Fruit fly (Drosophila melanogaster): Measurements from ENCODE around the gene hydra.

DNA sequence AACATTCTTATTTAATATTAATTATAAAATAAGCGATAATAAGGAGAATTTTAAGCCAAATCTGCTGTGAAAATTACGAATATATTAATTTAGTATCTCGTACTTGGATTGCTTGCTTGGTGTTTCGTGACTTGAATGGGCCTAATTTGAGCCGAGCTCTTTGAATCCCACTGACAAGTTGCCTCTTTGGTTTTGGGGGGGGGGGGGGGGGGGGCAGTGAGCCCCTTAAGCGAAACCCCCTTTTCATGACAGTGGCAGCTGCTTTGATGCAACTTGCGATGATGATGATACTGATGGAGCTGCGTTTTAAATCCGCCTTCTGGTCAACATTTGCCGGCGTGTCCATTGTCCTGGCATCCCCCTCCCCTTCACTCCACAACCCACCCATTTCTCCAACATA lies 27.5 kb upstream of the hydra start:
- TF ChIP-seq brk (GFP tag; optimal IDR thresholded peaks at IDR 0.05) = no peak
- TF ChIP-seq Dif (GFP tag; optimal IDR thresholded peaks at IDR 0.05; ENCODE audit: partially characterized antibody) = no peak
- no peak for TF ChIP-seq psq (GFP tag; optimal IDR thresholded peaks at IDR 0.05)
- TF ChIP-seq h (GFP tag; optimal IDR thresholded peaks at IDR 0.05) = no peak
- no peak for TF ChIP-seq HLH106 (tag; optimal IDR thresholded peaks at IDR 0.05)
- no peak for TF ChIP-seq pan (optimal IDR thresholded peaks at IDR 0.05)
- TF ChIP-seq CG32264 (GFP tag; optimal IDR thresholded peaks at IDR 0.05) = no peak

Data from whole organism, wandering third instar larva.